Fruit fly (Drosophila melanogaster) whole organism, prepupa: ENCODE data around the gene Crys.

ENCODE experiments used
- CG10669 ChIP-seq: fragments of 200-800 bp; sonication (Bioruptor generic); optimal IDR thresholded peaks from 3 replicates; lab custom pipeline; 2018; ENCODE audit warnings: missing biosample characterization, mild to moderate bottlenecking, missing genetic modification characterization, moderate library complexity
- Ets96B ChIP-seq: fragments of 200-800 bp; optimal IDR thresholded peaks from 2 replicates; lab custom pipeline; 2019; ENCODE audit warnings: missing biosample characterization, mild to moderate bottlenecking, missing genetic modification characterization, moderate library complexity
- Gug ChIP-seq: fragments of 200-800 bp; sonication (Bioruptor generic); IDR thresholded peaks from 2 replicates; pipeline ENCODE4 v1.3.6; 2022; ENCODE audit warnings: missing biosample characterization, missing genetic modification characterization
- Hr38 ChIP-seq: sonication (Bioruptor generic); optimal IDR thresholded peaks from 2 replicates; lab custom pipeline; 2016; ENCODE audit warnings: missing biosample characterization, missing genetic modification characterization
- Hr39 ChIP-seq: fragments of 200-800 bp; sonication (Bioruptor generic); optimal IDR thresholded peaks from 2 replicates; lab custom pipeline; 2016; ENCODE audit warnings: missing biosample characterization, missing genetic modification characterization
- OdsH ChIP-seq: fragments of 200-800 bp; sonication (Bioruptor generic); optimal IDR thresholded peaks from 3 replicates; lab custom pipeline; 2016; ENCODE audit warnings: missing biosample characterization, missing genetic modification characterization
- Sox102F ChIP-seq: fragments of 200-800 bp; sonication (Bioruptor generic); optimal IDR thresholded peaks from 2 replicates; lab custom pipeline; 2016; ENCODE audit warnings: missing biosample characterization, mild to moderate bottlenecking, missing genetic modification characterization
- Sox15 ChIP-seq: fragments of 200-800 bp; sonication (Bioruptor generic); optimal IDR thresholded peaks from 3 replicates; lab custom pipeline; 2016; ENCODE audit warnings: missing biosample characterization, missing genetic modification characterization
- pdm3 ChIP-seq: fragments of 200-800 bp; sonication (Bioruptor generic); optimal IDR thresholded peaks from 3 replicates; lab custom pipeline; 2016; ENCODE audit warnings: missing biosample characterization, missing genetic modification characterization

DNA sequence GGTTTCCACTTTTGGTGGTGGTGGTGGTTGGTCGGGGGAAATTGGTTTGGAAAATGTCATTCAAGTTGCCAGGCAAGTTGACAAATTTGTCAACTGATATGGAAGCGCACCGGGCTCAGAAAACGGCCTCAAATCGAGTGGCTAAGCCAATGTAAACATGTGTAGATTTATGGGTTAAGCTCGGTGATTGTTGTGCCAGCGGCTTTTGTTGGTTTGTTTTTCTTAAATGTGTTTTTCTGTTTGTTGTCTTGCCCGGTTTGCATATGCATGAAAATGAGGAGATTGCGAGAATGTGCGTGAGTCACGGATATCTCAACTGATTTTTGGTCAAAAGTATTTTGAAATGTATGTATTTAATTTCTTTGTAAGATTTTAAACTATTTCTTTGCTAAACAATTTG, 17.0 kb downstream of the Crys start:
- no peak for TF ChIP-seq pdm3 (GFP tag; lab: Kevin White, UChicago)
- TF ChIP-seq Ets96B (tag; lab: Kevin White, UChicago), result no peak
- TF ChIP-seq CG10669 (GFP tag; lab: Kevin White, UChicago), result no peak
- no peak for TF ChIP-seq Gug (GFP tag; lab: Robert Waterston, UW)
- no peak for TF ChIP-seq Hr38 (GFP tag; lab: Kevin White, UChicago)
- no peak for TF ChIP-seq Hr39
- no peak for TF ChIP-seq OdsH (GFP tag; lab: Kevin White, UChicago)
- TF ChIP-seq Sox15, result no peak
- TF ChIP-seq Sox102F (GFP tag; lab: Kevin White, UChicago), result no peak
